Fruit fly (Drosophila melanogaster) whole organism: ENCODE measurements around the gene aub.
A peak's percentile ranks its signal among the peaks of the same experiment; 100 is the strongest.

ENCODE experiments used
- CG8478 ChIP-seq: fragments of >200 bp; optimal IDR thresholded peaks from 2 replicates; lab custom pipeline; 2018; ENCODE audit warnings: inconsistent platforms
- Dll ChIP-seq: fragments of >200 bp; optimal IDR thresholded peaks from 2 replicates; lab custom pipeline; 2017
- EcR ChIP-seq, 2 experiments: fragments of >200 bp; optimal IDR thresholded peaks; 2 replicates each; lab custom pipeline; 2017; ENCODE audit warnings: missing biosample characterization in 2 of 2, missing genetic modification characterization in 2 of 2, missing genetic modification reagents in 2 of 2
- pan ChIP-seq: fragments of >200 bp; optimal IDR thresholded peaks from 2 replicates; lab custom pipeline; 2017
- psq ChIP-seq: fragments of >200 bp; optimal IDR thresholded peaks from 2 replicates; lab custom pipeline; 2017
- usp ChIP-seq: fragments of >200 bp; optimal IDR thresholded peaks from 2 replicates; lab custom pipeline; 2017; ENCODE audit warnings: missing biosample characterization, missing genetic modification characterization, mixed read lengths

aub gene

dm6 chr2L:11004674-11005045 is 3.4 kb upstream of the aub start, which contains the start of gene Nup154:
Gene Nup154 (plus strand): TSS chr2L:11004820.
- TF ChIP-seq usp (GFP tag; lab: Kevin White, UChicago) (no peak), Dll (lab: Kevin White, UChicago) (no peak), EcR (GFP tag; optimal IDR thresholded peaks at IDR 0.05; lab: Kevin White, UChicago) (no peak)

dm6 chr2L:11003925-11004673 is 2.8 kb upstream of the aub start, which contains the start of gene RpL9:
Gene RpL9 (minus strand): TSS chr2L:11004189.
- TF ChIP-seq psq (no peak), usp (GFP tag; lab: Kevin White, UChicago) (no peak), EcR (GFP tag; optimal IDR thresholded peaks at IDR 0.05; lab: Kevin White, UChicago) (no peak), Dll (lab: Kevin White, UChicago) (no peak), CG8478 (lab: Kevin White, UChicago) (no peak), pan (lab: Kevin White, UChicago) (no peak)

- TF ChIP-seq pan (lab: Kevin White, UChicago) (no peak), EcR (GFP tag; optimal IDR thresholded peaks at IDR 0.05; lab: Kevin White, UChicago) (no peak), usp (GFP tag; lab: Kevin White, UChicago) (no peak), Dll (lab: Kevin White, UChicago) (no peak), CG8478 (lab: Kevin White, UChicago) (no peak), psq (no peak)
Observed at dm6 chr2L:10989162-10989561, 12.1 kb downstream of the aub start, which contains the start of gene TTLL4A. Gene TTLL4A (plus strand): TSS chr2L:10989401.

dm6 chr2L:10988026-10988425 is 13.2 kb downstream of the aub start:
- TF ChIP-seq CG8478 (lab: Kevin White, UChicago), result no peak
- no peak for TF ChIP-seq pan (lab: Kevin White, UChicago)
- TF ChIP-seq usp (GFP tag; lab: Kevin White, UChicago), result no peak

dm6 chr2L:10987370-10987853 is 13.9 kb downstream of the aub start, which contains the start of the genes piwi and CG12253:
Gene piwi (minus strand): TSS chr2L:10987420.
Gene CG12253 (plus strand): TSS chr2L:10987806.
- TF ChIP-seq Dll (lab: Kevin White, UChicago) (no peak), EcR (GFP tag; optimal IDR thresholded peaks at IDR 0.05; lab: Kevin White, UChicago) (no peak), pan (lab: Kevin White, UChicago) (no peak), CG8478 (lab: Kevin White, UChicago) (no peak), usp (GFP tag; lab: Kevin White, UChicago) (no peak), psq (no peak)

- TF ChIP-seq EcR (GFP tag; optimal IDR thresholded peaks at IDR 0.05; lab: Kevin White, UChicago) (no peak), CG8478 (lab: Kevin White, UChicago) (no peak), psq (no peak)
Observed at dm6 chr2L:10986138-10986537, 15.1 kb downstream of the aub start.

dm6 chr2L:10976864-10977586 is 24.3 kb downstream of the aub start:
- peak; percentile 46 for TF ChIP-seq pan (lab: Kevin White, UChicago)
- no peak for TF ChIP-seq Dll (lab: Kevin White, UChicago)

- TF ChIP-seq EcR (GFP tag; optimal IDR thresholded peaks at IDR 0.05; lab: Kevin White, UChicago), result no peak
- TF ChIP-seq CG8478 (lab: Kevin White, UChicago), result no peak
- no peak for TF ChIP-seq psq
- TF ChIP-seq usp (GFP tag; lab: Kevin White, UChicago), result no peak
- TF ChIP-seq Dll (lab: Kevin White, UChicago), result no peak
- no peak for TF ChIP-seq pan (lab: Kevin White, UChicago)
Observed at dm6 chr2L:10976046-10976863, 25.0 kb downstream of the aub start, which contains the start of the genes ATPsynG and SCAR. Gene ATPsynG (minus strand): TSS chr2L:10976399. Gene SCAR (plus strand): TSS chr2L:10976772.

- TF ChIP-seq pan (lab: Kevin White, UChicago) (no peak), EcR (GFP tag; optimal IDR thresholded peaks at IDR 0.05; lab: Kevin White, UChicago) (no peak), psq (no peak), usp (GFP tag; lab: Kevin White, UChicago) (no peak), CG8478 (lab: Kevin White, UChicago) (no peak), Dll (lab: Kevin White, UChicago) (no peak)
Observed at dm6 chr2L:10975193-10975592, 26.1 kb downstream of the aub start, which contains the start of gene abo. Gene abo (minus strand): TSS chr2L:10975293.

dm6 chr2L:10974638-10975037 is 26.6 kb downstream of the aub start:
- TF ChIP-seq CG8478 (lab: Kevin White, UChicago), result no peak
- TF ChIP-seq EcR (GFP tag; optimal IDR thresholded peaks at IDR 0.05; lab: Kevin White, UChicago), result no peak
- no peak for TF ChIP-seq Dll (lab: Kevin White, UChicago)
- TF ChIP-seq usp (GFP tag; lab: Kevin White, UChicago), result no peak
- TF ChIP-seq pan (lab: Kevin White, UChicago), result no peak

- no peak for TF ChIP-seq usp (GFP tag; lab: Kevin White, UChicago)
- no peak for TF ChIP-seq EcR (GFP tag; optimal IDR thresholded peaks at IDR 0.05; lab: Kevin White, UChicago)
- TF ChIP-seq psq, result no peak
- no peak for TF ChIP-seq Dll (lab: Kevin White, UChicago)
- no peak for TF ChIP-seq CG8478 (lab: Kevin White, UChicago)
- no peak for TF ChIP-seq pan (lab: Kevin White, UChicago)
Observed at dm6 chr2L:10972224-10972623, 29.1 kb downstream of the aub start, which contains the start of gene CG16743. Gene CG16743 (plus strand): TSS chr2L:10972280.
